Fruit fly (Drosophila melanogaster) whole organism, adult: Measurements from ENCODE around the gene wupA.

Experiments
- CG14711 ChIP-seq: fragments of 200-800 bp; sonication (Bioruptor generic); optimal IDR thresholded peaks from 2 replicates; lab custom pipeline; 2018; ENCODE audit warnings: missing biosample characterization, mild to moderate bottlenecking, missing genetic modification characterization, moderate library complexity
- CG1620 ChIP-seq: fragments of 200-800 bp; sonication (Bioruptor generic); optimal IDR thresholded peaks from 2 replicates; lab custom pipeline; 2016; ENCODE audit warnings: missing biosample characterization, missing genetic modification characterization
- CG7045 ChIP-seq: fragments of 200-800 bp; sonication (Bioruptor generic); optimal IDR thresholded peaks from 2 replicates; lab custom pipeline; 2017; ENCODE audit warnings: missing biosample characterization, mild to moderate bottlenecking, missing genetic modification characterization
- CG7101 ChIP-seq: fragments of 200-800 bp; sonication (Bioruptor generic); optimal IDR thresholded peaks from 2 replicates; lab custom pipeline; 2018; ENCODE audit warnings: missing biosample characterization, mild to moderate bottlenecking, missing genetic modification characterization, moderate library complexity
- kay ChIP-seq: fragments of 200-800 bp; sonication (Bioruptor generic); peaks from one replicate; lab custom pipeline; 2016; ENCODE audit warnings: missing biosample characterization, missing genetic modification characterization, borderline replicate concordance

DNA sequence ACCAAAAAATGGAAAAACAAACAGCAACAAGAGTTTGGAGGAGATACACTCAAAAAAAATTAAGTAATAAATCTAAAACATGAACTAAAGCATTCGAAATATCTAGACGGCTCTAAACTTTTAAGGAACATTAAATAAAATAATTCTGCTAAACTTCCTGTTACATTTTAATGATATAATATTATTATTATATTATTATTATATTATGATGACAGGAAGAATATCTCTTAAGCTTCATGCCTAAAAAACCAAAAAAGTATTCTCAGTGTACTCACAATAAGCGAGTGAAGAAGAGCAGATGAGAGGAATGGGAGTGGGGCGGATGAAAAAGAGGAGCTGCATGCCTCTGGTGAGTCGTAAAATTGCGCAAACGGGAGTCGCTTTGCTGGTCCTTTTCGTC, 58.6 kb downstream of the wupA start:
- TF ChIP-seq kay (GFP tag; lab: Kevin White, UChicago) (no peak), CG1620 (GFP tag; lab: Kevin White, UChicago) (no peak), CG7045 (no peak), CG7101 (tag; lab: Kevin White, UChicago) (no peak), CG14711 (tag; lab: Kevin White, UChicago) (no peak)
